Fruit fly (Drosophila melanogaster) whole organism, prepupa: ENCODE results near the gene CG10063.

Experiments used
- CG1621 ChIP-seq: fragments of 200-800 bp; sonication (Bioruptor generic); optimal IDR thresholded peaks from 3 replicates; lab custom pipeline; 2018; ENCODE audit warnings: missing biosample characterization, mild to moderate bottlenecking, missing genetic modification characterization
- CG16779 ChIP-seq: fragments of 200-800 bp; sonication (Bioruptor generic); optimal IDR thresholded peaks from 3 replicates; lab custom pipeline; 2017; ENCODE audit warnings: missing biosample characterization, mild to moderate bottlenecking, missing genetic modification characterization
- CG6854 ChIP-seq: fragments of 200-800 bp; sonication (Bioruptor generic); optimal IDR thresholded peaks from 2 replicates; lab custom pipeline; 2017; ENCODE audit warnings: missing biosample characterization, mild to moderate bottlenecking, missing genetic modification characterization
- CG8632 ChIP-seq: fragments of 200-800 bp; sonication (Bioruptor generic); optimal IDR thresholded peaks from 3 replicates; lab custom pipeline; 2016; ENCODE audit warnings: missing biosample characterization, missing genetic modification characterization
- Lpt ChIP-seq: fragments of 200-800 bp; sonication (Bioruptor generic); optimal IDR thresholded peaks from 3 replicates; lab custom pipeline; 2016; ENCODE audit warnings: missing biosample characterization, missing genetic modification characterization
- Met ChIP-seq: fragments of 200-800 bp; sonication (Bioruptor generic); optimal IDR thresholded peaks from 3 replicates; lab custom pipeline; 2016; ENCODE audit warnings: missing biosample characterization, missing genetic modification characterization
- OdsH ChIP-seq: fragments of 200-800 bp; sonication (Bioruptor generic); optimal IDR thresholded peaks from 3 replicates; lab custom pipeline; 2016; ENCODE audit warnings: missing biosample characterization, missing genetic modification characterization
- fd85E ChIP-seq: fragments of 200-800 bp; sonication (Bioruptor generic); optimal IDR thresholded peaks from 3 replicates; lab custom pipeline; 2016; ENCODE audit warnings: missing biosample characterization, missing genetic modification characterization
- spab ChIP-seq: fragments of 200-800 bp; sonication (Bioruptor generic); optimal IDR thresholded peaks from 2 replicates; lab custom pipeline; 2017; ENCODE audit warnings: missing biosample characterization, mild to moderate bottlenecking, missing genetic modification characterization, missing genetic modification reagents
- ss ChIP-seq, 2 experiments: fragments of 200-800 bp; sonication (Bioruptor generic); optimal IDR thresholded peaks; 2 replicates in 1 of 2; 3 replicates in 1 of 2; lab custom pipeline; 2017 to 2018; ENCODE audit warnings: mild to moderate bottlenecking in 2 of 2, missing biosample characterization in 2 of 2, missing genetic modification characterization in 2 of 2, moderate library complexity in 1 of 2

DNA sequence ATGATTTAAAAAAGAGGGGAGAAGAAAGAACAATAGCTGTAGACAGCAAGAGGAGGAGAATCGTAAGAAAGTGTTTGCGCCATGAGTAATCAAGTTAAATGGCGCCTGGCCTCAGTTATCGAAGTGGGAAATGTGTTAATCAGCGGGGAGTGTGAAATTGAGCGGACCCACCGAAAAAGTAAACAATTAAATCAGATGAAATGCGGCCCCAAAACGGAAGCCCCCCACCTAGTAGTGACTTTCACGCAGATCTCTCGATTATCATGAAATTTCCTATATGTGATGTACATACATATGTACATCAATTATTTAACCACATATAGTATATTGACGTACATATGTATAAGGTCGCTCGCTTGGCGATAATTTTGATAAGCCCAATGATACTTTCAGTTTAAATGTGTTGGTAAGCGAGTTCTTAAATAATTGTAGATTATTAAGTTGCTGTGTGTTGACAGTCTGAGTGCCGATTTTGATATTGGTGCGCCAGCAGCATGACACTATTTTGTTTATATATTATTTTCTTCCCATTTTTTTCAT, 4.4 kb upstream of the CG10063 start:
- TF ChIP-seq fd85E (GFP tag; lab: Kevin White, UChicago) (no peak), Lpt (no peak), CG6854 (no peak), OdsH (GFP tag; lab: Kevin White, UChicago) (no peak), CG16779 (tag; lab: Kevin White, UChicago) (no peak), CG8632 (no peak), spab (no peak), ss (GFP tag; optimal IDR thresholded peaks at IDR 0.05; lab: Kevin White, UChicago) (no peak), Met (GFP tag; lab: Kevin White, UChicago) (no peak), CG1621 (tag; lab: Kevin White, UChicago) (no peak)
